Worm (Caenorhabditis elegans) whole organism, L4 larva: ENCODE measurements around the gene hch-1.

Source experiments
- Y48G9A.11 ChIP-seq: fragments of 200-800 bp; sonication (Bioruptor generic); IDR thresholded peaks from 2 replicates; pipeline ENCODE4 v1.3.6; 2022; ENCODE audit warnings: missing genetic modification reagents, missing genetic modification characterization, missing compliant biosample characterization
- Y5F2A.4 ChIP-seq: fragments of 200-800 bp; sonication (Bioruptor generic); optimal IDR thresholded peaks from 2 replicates; lab custom pipeline; 2018; ENCODE audit warnings: mild to moderate bottlenecking, missing genetic modification characterization, missing compliant biosample characterization
- aly-2 ChIP-seq: sonication (generic microtip); optimal IDR thresholded peaks from 2 replicates; lab custom pipeline; 2018; ENCODE audit warnings: missing biosample characterization, missing genetic modification characterization
- ama-1 ChIP-seq: fragments of 150-350 bp; optimal IDR thresholded peaks from 2 replicates; lab custom pipeline; 2014; ENCODE audit warnings: inconsistent platforms, mixed read lengths
- ceh-28 ChIP-seq: fragments of 150-350 bp; optimal IDR thresholded peaks from 2 replicates; lab custom pipeline; 2014; ENCODE audit warnings: missing biosample characterization, missing genetic modification reagents, missing genetic modification characterization
- nhr-10 ChIP-seq: fragments of 150-350 bp; optimal IDR thresholded peaks from 2 replicates; lab custom pipeline; 2014; ENCODE audit warnings: missing biosample characterization, missing genetic modification characterization
- nhr-6 ChIP-seq: fragments of 150-350 bp; optimal IDR thresholded peaks from 2 replicates; lab custom pipeline; 2014; ENCODE audit warnings: missing biosample characterization, missing genetic modification characterization
- nhr-77 ChIP-seq: fragments of 150-350 bp; optimal IDR thresholded peaks from 2 replicates; lab custom pipeline; 2014; ENCODE audit warnings: missing biosample characterization, missing genetic modification characterization
- pqm-1 ChIP-seq: sonication (generic microtip); optimal IDR thresholded peaks from 2 replicates; lab custom pipeline; 2017; ENCODE audit warnings: missing biosample characterization, missing genetic modification characterization
- saeg-2 ChIP-seq: fragments of 200-800 bp; sonication (Bioruptor generic); IDR thresholded peaks from 2 replicates; pipeline ENCODE4 v1.3.6; 2022; ENCODE audit warnings: missing genetic modification reagents, missing genetic modification characterization, missing compliant biosample characterization
- zfp-2 ChIP-seq: sonication (generic microtip); optimal IDR thresholded peaks from 2 replicates; lab custom pipeline; 2016; ENCODE audit warnings: mild to moderate bottlenecking, missing genetic modification characterization, missing compliant biosample characterization
- ztf-11 ChIP-seq: fragments of 150-350 bp; optimal IDR thresholded peaks from 2 replicates; lab custom pipeline; 2014; ENCODE audit warnings: missing biosample characterization, missing genetic modification characterization

DNA sequence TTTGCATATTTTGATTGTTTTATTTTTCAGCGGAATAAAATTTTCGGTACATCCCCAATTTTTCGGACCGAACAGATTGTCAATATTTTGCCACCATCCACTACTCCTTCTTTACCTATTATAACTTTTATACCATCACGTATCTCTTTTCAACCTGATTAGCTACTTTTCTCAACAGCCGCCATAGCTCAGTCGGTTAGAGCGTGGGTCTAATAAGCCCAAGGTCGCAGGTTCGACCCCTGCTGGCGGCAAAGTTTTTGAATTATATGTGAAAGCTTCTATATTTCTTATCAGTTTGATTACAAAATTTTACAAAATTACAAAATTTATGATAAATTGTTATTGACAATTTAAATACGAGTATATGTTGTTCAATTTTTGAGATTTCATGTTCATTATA is 20.8 kb downstream of the hch-1 start:
- no peak for TF ChIP-seq nhr-6 (tag; lab: Kevin White, UChicago)
- no peak for TF ChIP-seq Y5F2A.4 (GFP tag; lab: Kevin White, UChicago)
- no peak for TF ChIP-seq ceh-28 (tag; lab: Kevin White, UChicago)
- no peak for TF ChIP-seq nhr-10 (tag; lab: Kevin White, UChicago)
- no peak for TF ChIP-seq ama-1 (lab: Kevin White, UChicago)
- TF ChIP-seq nhr-77 (tag; lab: Kevin White, UChicago) = no peak
- TF ChIP-seq zfp-2 (tag; lab: Kevin White, UChicago) = no peak
- TF ChIP-seq ztf-11 = no peak
- TF ChIP-seq aly-2 (tag; lab: Kevin White, UChicago) = no peak
- no peak for TF ChIP-seq Y48G9A.11 (GFP tag; lab: Robert Waterston, UW)
- no peak for TF ChIP-seq saeg-2 (GFP tag; lab: Robert Waterston, UW)
- TF ChIP-seq pqm-1 (tag; lab: Kevin White, UChicago) = no peak
